Fruit fly (Drosophila melanogaster) whole organism, pupa: ENCODE data around the gene Ankrd49.

Experiments used
- CG10348 ChIP-seq: fragments of 200-800 bp; sonication (Bioruptor generic); IDR thresholded peaks from 2 replicates; pipeline ENCODE4 v1.3.6; 2022; ENCODE audit warnings: missing biosample characterization, missing genetic modification characterization
- CG12605 ChIP-seq: fragments of 200-800 bp; sonication (Bioruptor generic); IDR thresholded peaks from 2 replicates; pipeline ENCODE4 v1.3.6; 2022; ENCODE audit warnings: missing biosample characterization, missing genetic modification characterization
- CG13204 ChIP-seq: fragments of 200-800 bp; sonication (Bioruptor generic); optimal IDR thresholded peaks from 2 replicates; lab custom pipeline; 2018; ENCODE audit warnings: missing biosample characterization, mild to moderate bottlenecking, missing genetic modification characterization, moderate library complexity
- CG14655 ChIP-seq: fragments of 200-800 bp; sonication (Bioruptor generic); optimal IDR thresholded peaks from 3 replicates; lab custom pipeline; 2017; ENCODE audit warnings: mild to moderate bottlenecking, missing biosample characterization, missing genetic modification reagents, missing genetic modification characterization
- CG15710 ChIP-seq: fragments of 200-800 bp; sonication (Bioruptor generic); optimal IDR thresholded peaks from 2 replicates; lab custom pipeline; 2018; ENCODE audit warnings: missing biosample characterization, mild to moderate bottlenecking, missing genetic modification characterization, moderate library complexity
- CG17806 ChIP-seq: fragments of 200-800 bp; sonication (Bioruptor generic); optimal IDR thresholded peaks from 2 replicates; lab custom pipeline; 2018; ENCODE audit warnings: missing biosample characterization, mild to moderate bottlenecking, missing genetic modification characterization, moderate library complexity
- CG32121 ChIP-seq: fragments of 200-800 bp; sonication (Bioruptor generic); IDR thresholded peaks from 2 replicates; pipeline ENCODE4 v1.3.6; 2022; ENCODE audit warnings: missing biosample characterization, missing genetic modification characterization
- CG34367 ChIP-seq: fragments of 200-800 bp; sonication (Bioruptor generic); optimal IDR thresholded peaks from 2 replicates; lab custom pipeline; 2018; ENCODE audit warnings: missing biosample characterization, mild to moderate bottlenecking, missing genetic modification characterization
- CG4496 ChIP-seq: fragments of 200-800 bp; sonication (Bioruptor generic); IDR thresholded peaks from 3 replicates; pipeline ENCODE4 v1.3.6; 2022; ENCODE audit warnings: missing biosample characterization, missing genetic modification characterization
- CG8159 ChIP-seq: fragments of 200-800 bp; sonication (Bioruptor generic); optimal IDR thresholded peaks from 3 replicates; lab custom pipeline; 2018; ENCODE audit warnings: missing biosample characterization, mild to moderate bottlenecking, missing genetic modification characterization, moderate library complexity
- CG8301 ChIP-seq: fragments of 200-800 bp; sonication (Bioruptor generic); optimal IDR thresholded peaks from 2 replicates; lab custom pipeline; 2018; ENCODE audit warnings: missing biosample characterization, mild to moderate bottlenecking, missing genetic modification characterization
- CG9948 ChIP-seq: fragments of 200-800 bp; sonication (Bioruptor generic); optimal IDR thresholded peaks from 2 replicates; lab custom pipeline; 2018; ENCODE audit warnings: missing biosample characterization, mild to moderate bottlenecking, missing genetic modification characterization, moderate library complexity
- D1 ChIP-seq: fragments of 200-800 bp; sonication (Bioruptor generic); optimal IDR thresholded peaks from 2 replicates; lab custom pipeline; 2018; ENCODE audit warnings: missing biosample characterization, mild to moderate bottlenecking, missing genetic modification characterization, moderate library complexity
- EcR ChIP-seq: fragments of 200-800 bp; sonication (Bioruptor generic); optimal IDR thresholded peaks from 3 replicates; lab custom pipeline; 2019; ENCODE audit warnings: missing biosample characterization, missing genetic modification characterization, mild to moderate bottlenecking, moderate library complexity, missing genetic modification reagents
- Ets98B ChIP-seq: fragments of 200-800 bp; sonication (Bioruptor generic); IDR thresholded peaks from 2 replicates; pipeline ENCODE4 v1.3.6; 2022; ENCODE audit warnings: missing biosample characterization, missing genetic modification characterization
- Pif1A ChIP-seq: fragments of 200-800 bp; sonication (Bioruptor generic); optimal IDR thresholded peaks from 3 replicates; lab custom pipeline; 2016; ENCODE audit warnings: missing biosample characterization, missing genetic modification characterization
- Pif1B ChIP-seq: fragments of 200-800 bp; sonication (Bioruptor generic); optimal IDR thresholded peaks from 3 replicates; lab custom pipeline; 2016; ENCODE audit warnings: missing biosample characterization, missing genetic modification characterization
- Snoo ChIP-seq: fragments of 200-800 bp; sonication (Bioruptor generic); optimal IDR thresholded peaks from 3 replicates; lab custom pipeline; 2017; ENCODE audit warnings: missing biosample characterization, mild to moderate bottlenecking, missing genetic modification characterization, inconsistent platforms
- fd96Ca ChIP-seq: fragments of 200-800 bp; sonication (Bioruptor generic); IDR thresholded peaks from 3 replicates; pipeline ENCODE4 v1.3.6; 2022; ENCODE audit warnings: missing biosample characterization, missing genetic modification characterization
- gl ChIP-seq: fragments of 200-800 bp; sonication (Bioruptor generic); optimal IDR thresholded peaks from 2 replicates; lab custom pipeline; 2018; ENCODE audit warnings: missing biosample characterization, mild to moderate bottlenecking, missing genetic modification characterization
- rn ChIP-seq: fragments of 200-800 bp; sonication (Bioruptor generic); IDR thresholded peaks from 2 replicates; pipeline ENCODE4 v1.3.6; 2022; ENCODE audit warnings: missing biosample characterization, missing genetic modification characterization

Gene Ankrd49

DNA sequence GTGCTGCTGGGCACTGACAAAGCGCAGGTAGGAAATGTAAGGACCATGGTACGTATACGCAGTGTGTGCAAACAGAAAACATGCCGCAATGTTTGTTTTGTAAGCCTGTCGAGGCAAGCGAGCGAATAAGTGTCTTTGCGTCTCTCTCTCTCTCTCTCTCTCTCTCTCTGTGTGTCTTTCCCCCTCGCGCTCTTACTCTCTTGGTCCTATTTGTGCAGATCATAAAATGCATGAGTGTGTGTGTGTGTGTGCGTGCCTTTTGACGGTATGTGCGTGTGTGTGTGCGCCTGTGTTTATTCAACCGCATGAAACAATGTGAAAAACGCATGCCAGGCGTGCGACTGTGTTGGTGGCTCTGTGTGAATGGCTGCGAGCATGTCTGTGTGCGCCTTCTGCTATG, 6.3 kb upstream of the Ankrd49 start:
- TF ChIP-seq CG4496 (GFP tag; lab: Robert Waterston, UW) (0 out of 3 replicates have a peak, but pooled peaks have one; percentile 10), EcR (GFP tag; lab: Kevin White, UChicago) (no peak)

DNA sequence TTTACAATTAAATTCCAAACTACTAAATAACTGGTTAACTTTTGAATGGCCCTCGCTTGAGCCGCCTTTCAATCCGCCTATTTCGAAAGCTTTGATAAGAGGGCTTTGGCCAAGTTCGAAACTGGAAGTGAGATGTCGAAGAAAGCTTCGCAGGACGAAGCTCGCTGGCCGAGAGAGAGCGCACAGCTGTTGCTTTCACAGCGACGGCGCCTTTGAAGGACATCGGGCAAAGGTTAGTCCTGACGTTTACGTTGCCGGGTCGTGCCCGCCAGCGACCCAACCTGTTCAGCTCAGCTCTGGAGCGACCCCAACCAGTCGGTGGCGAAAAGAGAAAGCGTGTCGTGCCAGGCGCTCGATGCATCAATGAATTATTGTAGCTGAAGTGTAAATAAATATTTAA, 4.5 kb upstream of the Ankrd49 start:
- no peak for TF ChIP-seq CG17806 (tag; lab: Kevin White, UChicago)
- TF ChIP-seq CG10348 (GFP tag; lab: Robert Waterston, UW), result no peak
- no peak for TF ChIP-seq CG13204
- TF ChIP-seq CG32121 (GFP tag; lab: Robert Waterston, UW), result no peak
- TF ChIP-seq CG8301 (tag; lab: Kevin White, UChicago), result no peak
- TF ChIP-seq CG12605, result no peak
- TF ChIP-seq D1 (tag; lab: Kevin White, UChicago), result no peak
- TF ChIP-seq fd96Ca (GFP tag; lab: Robert Waterston, UW), result no peak
- no peak for TF ChIP-seq CG34367 (tag; lab: Kevin White, UChicago)
- no peak for TF ChIP-seq rn (GFP tag; lab: Robert Waterston, UW)
- no peak for TF ChIP-seq CG4496 (GFP tag; lab: Robert Waterston, UW)
- TF ChIP-seq gl (tag; lab: Kevin White, UChicago), result no peak
- TF ChIP-seq EcR (GFP tag; lab: Kevin White, UChicago), result no peak
- TF ChIP-seq CG15710 (tag; lab: Kevin White, UChicago), result no peak
- TF ChIP-seq, all 21 proteins: peak for 0

dm6 chr2L:15009703-15010102, 2.5 kb upstream of the Ankrd49 start, which contains the start of the genes THG and Rnmt:
Gene THG (minus strand): TSS chr2L:15009724.
Gene Rnmt (plus strand): TSS chr2L:15009939.
- no peak for TF ChIP-seq gl (tag; lab: Kevin White, UChicago)
- TF ChIP-seq rn (GFP tag; lab: Robert Waterston, UW), result 0 out of 2 replicates have a peak, but pooled peaks have one; percentile 29
- TF ChIP-seq CG4496 (GFP tag; lab: Robert Waterston, UW), result peak; percentile 75; the same call in 2 of the 3 replicates
- peak; percentile 59 for TF ChIP-seq CG8159 (tag; lab: Kevin White, UChicago)
- TF ChIP-seq Pif1B (GFP tag; lab: Kevin White, UChicago), result peak; percentile 39
- peak; percentile 75 for TF ChIP-seq CG15710 (tag; lab: Kevin White, UChicago)
- TF ChIP-seq CG13204, result no peak
- peak; percentile 41 for TF ChIP-seq CG9948
- peak; percentile 54 for TF ChIP-seq Snoo (tag; lab: Kevin White, UChicago)
- TF ChIP-seq CG10348 (GFP tag; lab: Robert Waterston, UW), result no peak
- TF ChIP-seq Pif1A (GFP tag; lab: Kevin White, UChicago), result no peak
- TF ChIP-seq Ets98B (GFP tag; lab: Robert Waterston, UW), result peak; percentile 58; the same call in 1 of the 2 replicates
- no peak for TF ChIP-seq CG14655 (GFP tag; lab: Kevin White, UChicago)
- no peak for TF ChIP-seq CG8301 (tag; lab: Kevin White, UChicago)
- peak; percentile 81 for TF ChIP-seq CG32121 (GFP tag; lab: Robert Waterston, UW)
- no peak for TF ChIP-seq CG12605
- TF ChIP-seq CG17806 (tag; lab: Kevin White, UChicago), result peak; percentile 60
- no peak for TF ChIP-seq D1 (tag; lab: Kevin White, UChicago)
- TF ChIP-seq fd96Ca (GFP tag; lab: Robert Waterston, UW), result peak; percentile 81
- TF ChIP-seq CG34367 (tag; lab: Kevin White, UChicago), result peak; percentile 58
- no peak for TF ChIP-seq EcR (GFP tag; lab: Kevin White, UChicago)

dm6 chr2L:15008034-15008433, 803 bp upstream of the Ankrd49 start:
- TF ChIP-seq gl (tag; lab: Kevin White, UChicago) (no peak), CG14655 (GFP tag; lab: Kevin White, UChicago) (no peak), Ets98B (GFP tag; lab: Robert Waterston, UW) (no peak)

DNA sequence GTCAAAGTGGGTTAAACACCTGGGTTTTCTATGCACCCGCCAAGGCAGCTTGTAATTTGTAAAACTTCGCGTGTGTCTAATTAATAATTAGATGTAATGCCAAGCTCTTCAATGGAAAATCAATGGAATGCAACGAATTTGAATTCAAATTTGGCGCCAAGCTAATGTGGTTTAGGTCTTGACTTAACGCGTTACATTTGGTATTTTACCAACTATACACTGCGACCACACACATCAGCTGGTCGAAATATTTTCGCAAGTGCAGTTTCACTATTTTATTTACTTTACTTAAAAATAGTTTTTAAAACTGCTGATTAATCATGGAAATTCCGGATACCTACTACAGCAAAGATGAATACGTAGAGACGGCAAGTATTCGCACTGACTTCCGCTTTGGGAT, 1.7 kb downstream of the Ankrd49 start, which contains the start of gene DCTN5-p25:
TSS of gene DCTN5-p25 (plus strand) at position 229 of the 400 bp plus-strand sequence.
- TF ChIP-seq CG10348 (GFP tag; lab: Robert Waterston, UW), result no peak
- TF ChIP-seq EcR (GFP tag; lab: Kevin White, UChicago), result no peak
- TF ChIP-seq Pif1A (GFP tag; lab: Kevin White, UChicago), result no peak
- TF ChIP-seq CG8159 (tag; lab: Kevin White, UChicago), result no peak
- no peak for TF ChIP-seq CG17806 (tag; lab: Kevin White, UChicago)
- TF ChIP-seq Ets98B (GFP tag; lab: Robert Waterston, UW), result no peak

- TF ChIP-seq fd96Ca (GFP tag; lab: Robert Waterston, UW), result no peak
These were observed 5.4 kb downstream of the Ankrd49 start for dm6 chr2L:15001847-15002246.

DNA sequence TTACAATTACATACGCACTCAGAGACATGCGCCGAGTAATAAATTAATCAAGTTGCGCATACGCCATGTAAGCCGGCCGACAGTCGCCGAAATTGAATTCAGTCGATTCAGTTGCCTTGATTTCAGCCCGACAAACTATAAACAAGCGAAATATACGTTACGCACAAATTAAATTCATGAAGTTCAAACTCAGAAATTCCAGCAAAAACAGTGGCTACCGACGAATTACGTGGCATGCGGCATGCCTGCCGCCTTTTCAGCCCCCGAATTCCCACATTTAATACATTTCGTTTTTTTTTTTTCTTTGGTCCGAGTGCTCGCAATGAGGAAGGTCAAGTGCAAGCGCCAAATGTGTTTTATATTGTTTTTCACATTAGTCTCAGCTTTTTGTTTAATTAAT, 6.9 kb downstream of the Ankrd49 start:
- TF ChIP-seq CG8159 (tag; lab: Kevin White, UChicago) (no peak), Ets98B (GFP tag; lab: Robert Waterston, UW) (no peak), gl (tag; lab: Kevin White, UChicago) (no peak), CG32121 (GFP tag; lab: Robert Waterston, UW) (no peak)
- TF ChIP-seq, all 21 proteins: peak for 0
